Worm (Caenorhabditis elegans): ENCODE measurements around the gene tac-1.

DNA sequence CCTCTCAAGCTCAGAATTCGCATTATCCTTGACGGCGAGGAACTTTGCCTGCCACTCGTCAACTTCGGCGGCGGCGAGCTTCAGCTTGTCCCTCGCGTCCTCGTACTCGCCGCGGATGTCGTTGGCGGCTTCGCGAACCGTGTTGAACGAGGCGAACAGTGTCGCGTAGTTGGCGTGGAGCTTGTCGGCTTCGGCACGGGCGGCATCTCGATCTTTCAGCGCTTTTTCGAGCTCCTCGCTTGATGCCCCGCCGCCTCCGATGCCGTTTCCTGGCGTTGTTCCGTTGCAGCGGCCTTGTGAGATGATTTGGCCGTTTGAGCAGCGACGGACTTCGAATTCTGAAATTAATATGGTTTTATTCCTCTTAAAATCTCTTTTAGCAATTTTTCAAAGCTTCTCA lies 431 bp downstream of the tac-1 start:
- TF ChIP-seq unc-62 (GFP tag; optimal IDR thresholded peaks at IDR 0.05) (no peak), elt-1 (tag; optimal IDR thresholded peaks at IDR 0.05; ENCODE audit: borderline replicate concordance, insufficient read depth) (no peak), ces-1 (GFP tag; optimal IDR thresholded peaks at IDR 0.05) (no peak), nhr-12 (tag; optimal IDR thresholded peaks at IDR 0.05) (no peak), ztf-11 (tag; optimal IDR thresholded peaks at IDR 0.05) (no peak), nhr-237 (tag; optimal IDR thresholded peaks at IDR 0.05) (no peak), unc-39 (tag; optimal IDR thresholded peaks at IDR 0.05) (no peak), nhr-28 (tag; optimal IDR thresholded peaks at IDR 0.05) (no peak), elt-3 (tag; optimal IDR thresholded peaks at IDR 0.05) (no peak)

All from whole organism, mixed stage, embryonic.